Fruit fly (Drosophila melanogaster) whole organism, wandering third instar larva: ENCODE results near the gene CG5567.

Source experiments
- Hr78 ChIP-seq: fragments of >200 bp; optimal IDR thresholded peaks from 2 replicates; lab custom pipeline; 2017; ENCODE audit warnings: missing biosample characterization, missing genetic modification characterization
- Jra ChIP-seq: sonication (Bioruptor generic); optimal IDR thresholded peaks from 2 replicates; lab custom pipeline; 2016; ENCODE audit warnings: missing biosample characterization, missing genetic modification characterization
- Myc ChIP-seq: fragments of >200 bp; optimal IDR thresholded peaks from 2 replicates; lab custom pipeline; 2017
- N ChIP-seq: fragments of >200 bp; optimal IDR thresholded peaks from 2 replicates; lab custom pipeline; 2018; ENCODE audit warnings: missing biosample characterization, missing external identifiers, missing genetic modification characterization
- dmrt93B ChIP-seq: fragments of 200-800 bp; sonication (Bioruptor generic); optimal IDR thresholded peaks from 2 replicates; lab custom pipeline; 2018; ENCODE audit warnings: missing biosample characterization, mild to moderate bottlenecking, missing genetic modification characterization
- pan ChIP-seq: fragments of >200 bp; optimal IDR thresholded peaks from 2 replicates; lab custom pipeline; 2017

DNA sequence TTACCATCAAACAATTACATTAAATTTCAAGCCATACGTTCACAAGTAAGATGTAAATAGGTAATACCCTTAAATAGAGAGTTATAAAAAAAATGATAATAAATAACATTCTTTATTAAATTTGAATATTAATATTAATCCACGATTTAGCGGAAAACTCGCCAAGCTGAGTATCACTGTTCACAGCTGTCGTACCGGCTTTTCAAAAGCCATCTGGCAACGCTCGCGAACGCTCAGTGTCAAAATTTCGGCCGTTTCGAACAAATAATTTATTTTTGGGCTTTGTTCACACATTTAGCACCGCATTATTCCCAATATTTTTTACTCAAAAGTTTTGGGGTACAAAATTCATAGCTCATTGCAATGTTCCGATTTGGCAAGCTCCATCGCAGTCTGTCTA is 6.2 kb upstream of the CG5567 start, which contains the start of gene TrpRS-m:
- no peak for TF ChIP-seq dmrt93B (GFP tag; lab: Kevin White, UChicago)
- TF ChIP-seq Jra (GFP tag; lab: Kevin White, UChicago): no peak
- peak; percentile 65 for TF ChIP-seq Myc (lab: Kevin White, UChicago)
- TF ChIP-seq pan (lab: Kevin White, UChicago): no peak
- TF ChIP-seq Hr78 (GFP tag; lab: Kevin White, UChicago): no peak
- TF ChIP-seq N (GFP tag; lab: Kevin White, UChicago): no peak
